Worm (Caenorhabditis elegans) whole organism, late embryonic: ENCODE measurements around the gene fbxa-65.

Experiments used
- C38D4.7 ChIP-seq: fragments of 200-800 bp; sonication (Bioruptor generic); optimal IDR thresholded peaks from 2 replicates; lab custom pipeline; 2018; ENCODE audit warnings: mild to moderate bottlenecking, missing genetic modification characterization, moderate library complexity, missing compliant biosample characterization
- Y22D7AL.16 ChIP-seq: sonication (generic microtip); optimal IDR thresholded peaks from 2 replicates; lab custom pipeline; 2016; ENCODE audit warnings: missing genetic modification characterization, missing compliant biosample characterization
- ahr-1 ChIP-seq: sonication (generic microtip); optimal IDR thresholded peaks from 2 replicates; lab custom pipeline; 2016; ENCODE audit warnings: missing genetic modification characterization, missing compliant biosample characterization
- ama-1 ChIP-seq: fragments of 150-350 bp; optimal IDR thresholded peaks from 2 replicates; lab custom pipeline; 2014
- ceh-2 ChIP-seq: sonication (generic microtip); optimal IDR thresholded peaks from 2 replicates; lab custom pipeline; 2016; ENCODE audit warnings: missing genotype, missing genetic modification characterization, missing compliant biosample characterization
- ceh-22 ChIP-seq: sonication (generic microtip); optimal IDR thresholded peaks from 2 replicates; lab custom pipeline; 2017; ENCODE audit warnings: missing biosample characterization, missing genetic modification characterization
- ceh-24 ChIP-seq: sonication (generic microtip); optimal IDR thresholded peaks from 2 replicates; lab custom pipeline; 2016; ENCODE audit warnings: mild to moderate bottlenecking, missing genetic modification characterization, missing compliant biosample characterization
- ceh-30 ChIP-seq: fragments of 150-350 bp; optimal IDR thresholded peaks from 2 replicates; lab custom pipeline; 2014; ENCODE audit warnings: missing biosample characterization, missing genetic modification characterization
- ceh-31 ChIP-seq: sonication (generic microtip); optimal IDR thresholded peaks from 2 replicates; lab custom pipeline; 2016; ENCODE audit warnings: missing genetic modification characterization, missing compliant biosample characterization
- ceh-34 ChIP-seq: sonication (generic microtip); optimal IDR thresholded peaks from 2 replicates; lab custom pipeline; 2016; ENCODE audit warnings: mild to moderate bottlenecking, missing genetic modification characterization, missing compliant biosample characterization
- ceh-45 ChIP-seq: fragments of 200-800 bp; sonication (Bioruptor generic); IDR thresholded peaks from 2 replicates; pipeline ENCODE4 v1.3.6; 2022; ENCODE audit warnings: missing genetic modification reagents, missing genetic modification characterization, missing compliant biosample characterization
- ceh-9 ChIP-seq: sonication (generic microtip); optimal IDR thresholded peaks from 2 replicates; lab custom pipeline; 2016; ENCODE audit warnings: mild to moderate bottlenecking, missing genetic modification characterization, inconsistent platforms, missing compliant biosample characterization
- che-1 ChIP-seq: sonication (generic microtip); optimal IDR thresholded peaks from 2 replicates; lab custom pipeline; 2016; ENCODE audit warnings: mild to moderate bottlenecking, missing genetic modification characterization, missing compliant biosample characterization
- dve-1 ChIP-seq: sonication (generic microtip); optimal IDR thresholded peaks from 2 replicates; lab custom pipeline; 2017; ENCODE audit warnings: antibody characterized with exemption, mild to moderate bottlenecking, missing genetic modification characterization, missing compliant biosample characterization
- hlh-30 ChIP-seq: sonication (generic microtip); optimal IDR thresholded peaks from 2 replicates; lab custom pipeline; 2017; ENCODE audit warnings: antibody characterized with exemption, missing genetic modification characterization, missing compliant biosample characterization; ENCODE audit not compliant: insufficient read depth
- lim-6 ChIP-seq: sonication (generic microtip); optimal IDR thresholded peaks from 2 replicates; lab custom pipeline; 2016; ENCODE audit warnings: missing genetic modification characterization, missing compliant biosample characterization
- madf-2 ChIP-seq: sonication (generic microtip); optimal IDR thresholded peaks from 2 replicates; lab custom pipeline; 2017; ENCODE audit warnings: missing genetic modification characterization, missing compliant biosample characterization
- mec-3 ChIP-seq: sonication (generic microtip); optimal IDR thresholded peaks from 2 replicates; lab custom pipeline; 2016; ENCODE audit warnings: borderline replicate concordance, missing genetic modification characterization, missing compliant biosample characterization
- pag-3 ChIP-seq: sonication (generic microtip); optimal IDR thresholded peaks from 2 replicates; lab custom pipeline; 2016; ENCODE audit warnings: missing compliant biosample characterization, missing genetic modification characterization, borderline replicate concordance
- pat-9 ChIP-seq: fragments of 200-800 bp; sonication (Bioruptor generic); optimal IDR thresholded peaks from 2 replicates; lab custom pipeline; 2018; ENCODE audit warnings: mild to moderate bottlenecking, missing genetic modification characterization, moderate library complexity, missing compliant biosample characterization
- pax-1 ChIP-seq: fragments of 150-350 bp; optimal IDR thresholded peaks from 2 replicates; lab custom pipeline; 2014; ENCODE audit warnings: missing biosample characterization, missing genetic modification characterization
- pha-2 ChIP-seq: sonication (generic microtip); optimal IDR thresholded peaks from 2 replicates; lab custom pipeline; 2017; ENCODE audit warnings: mild to moderate bottlenecking, missing genetic modification characterization, missing compliant biosample characterization
- pha-4 ChIP-seq: fragments of 150-350 bp; optimal IDR thresholded peaks from 2 replicates; lab custom pipeline; 2018; ENCODE audit warnings: missing biosample characterization, missing genetic modification reagents, missing genetic modification characterization
- pros-1 ChIP-seq: fragments of 150-350 bp; optimal IDR thresholded peaks from 2 replicates; lab custom pipeline; 2014; ENCODE audit warnings: missing biosample characterization, missing genetic modification reagents, missing genetic modification characterization
- ref-2 ChIP-seq: sonication (generic microtip); optimal IDR thresholded peaks from 2 replicates; lab custom pipeline; 2016; ENCODE audit warnings: missing genetic modification characterization, missing compliant biosample characterization
- sox-2 ChIP-seq: fragments of 200-800 bp; sonication (Bioruptor generic); IDR thresholded peaks from 2 replicates; pipeline ENCODE4 v1.3.6; 2022; ENCODE audit warnings: missing genetic modification reagents, missing genetic modification characterization, missing compliant biosample characterization
- sox-4 ChIP-seq: sonication (generic microtip); optimal IDR thresholded peaks from 2 replicates; lab custom pipeline; 2017; ENCODE audit warnings: mild to moderate bottlenecking, missing genetic modification characterization, inconsistent platforms, missing compliant biosample characterization
- syd-9 ChIP-seq: sonication (generic microtip); optimal IDR thresholded peaks from 2 replicates; lab custom pipeline; 2016; ENCODE audit warnings: mild to moderate bottlenecking, missing genetic modification characterization, moderate library complexity, missing compliant biosample characterization
- tbx-2 ChIP-seq: sonication (generic microtip); optimal IDR thresholded peaks from 2 replicates; lab custom pipeline; 2016; ENCODE audit warnings: missing genetic modification characterization, missing compliant biosample characterization
- tbx-7 ChIP-seq: sonication (generic microtip); optimal IDR thresholded peaks from 2 replicates; lab custom pipeline; 2016; ENCODE audit warnings: missing genotype, missing genetic modification characterization, missing compliant biosample characterization
- unc-3 ChIP-seq, 2 experiments: fragments of 200-800 bp in 1 of 2; sonication (Bioruptor generic) in 1 of 2; sonication (generic microtip) in 1 of 2; conservative IDR thresholded peaks in 1 of 2; optimal IDR thresholded peaks in 1 of 2; 2 replicates each; pipeline versions ENCODE4 v1.3.6 to Lab custom; 2016 to 2022; ENCODE audit warnings: missing compliant biosample characterization in 2 of 2, missing genetic modification characterization in 2 of 2, missing genetic modification reagents in 1 of 2
- unc-42 ChIP-seq: sonication (generic microtip); optimal IDR thresholded peaks from 2 replicates; lab custom pipeline; 2016; ENCODE audit warnings: missing genotype, missing genetic modification characterization, missing compliant biosample characterization
- unc-55 ChIP-seq: sonication (generic microtip); optimal IDR thresholded peaks from 2 replicates; lab custom pipeline; 2017; ENCODE audit warnings: missing biosample characterization, missing genetic modification reagents, missing genetic modification characterization
- unc-86 ChIP-seq: sonication (generic microtip); optimal IDR thresholded peaks from 2 replicates; lab custom pipeline; 2016; ENCODE audit warnings: missing genetic modification characterization, missing compliant biosample characterization
- zip-5 ChIP-seq: sonication (generic microtip); optimal IDR thresholded peaks from 2 replicates; lab custom pipeline; 2016; ENCODE audit warnings: missing genetic modification characterization, missing compliant biosample characterization
- ztf-16 ChIP-seq: sonication (generic microtip); optimal IDR thresholded peaks from 2 replicates; lab custom pipeline; 2017; ENCODE audit warnings: missing genetic modification characterization, missing compliant biosample characterization

Gene fbxa-65

ce11 chrV:3346434-3347019 lies at the start of gene fbxa-65:
TSS of gene fbxa-65 (minus strand) at chrV:3346484.
- TF ChIP-seq ama-1 (no peak), ceh-30 (no peak), che-1 (tag; lab: Kevin White, UChicago) (no peak), unc-42 (no peak), syd-9 (no peak), sox-2 (GFP tag; lab: Robert Waterston, UW) (no peak), unc-86 (no peak), ceh-2 (tag; lab: Kevin White, UChicago) (no peak), unc-3 (GFP tag; conservative IDR thresholded peaks at IDR 0.05; lab: Robert Waterston, UW) (no peak), unc-3 (tag; optimal IDR thresholded peaks at IDR 0.05; lab: Kevin White, UChicago) (no peak), tbx-2 (no peak), ceh-45 (GFP tag; lab: Robert Waterston, UW) (no peak), pha-4 (tag; lab: Kevin White, UChicago) (no peak), Y22D7AL.16 (no peak)

DNA sequence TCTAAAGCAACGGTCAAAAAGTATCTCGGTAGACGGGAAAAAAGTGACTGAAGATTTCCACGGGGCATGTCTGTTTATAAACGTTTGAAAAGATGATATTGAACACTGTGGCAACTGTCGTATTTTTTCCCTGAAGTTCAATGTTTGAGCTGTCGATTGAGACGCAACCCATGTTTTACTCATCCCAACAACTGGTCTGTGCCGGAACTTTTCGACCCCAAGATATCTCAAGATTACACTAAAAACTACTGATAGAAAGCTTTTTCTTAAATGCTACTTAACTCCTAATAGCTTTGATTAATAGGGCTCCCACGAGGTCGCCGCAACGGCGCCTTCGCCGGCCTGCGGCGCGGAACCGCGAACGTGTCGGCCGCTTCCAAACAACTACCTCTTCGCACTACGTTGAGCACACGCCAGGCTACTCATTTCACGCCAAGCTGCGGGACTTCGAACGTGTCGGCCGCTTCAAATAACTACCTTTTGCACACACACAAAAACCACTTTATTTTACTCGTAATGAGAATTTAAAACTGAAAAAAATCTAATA lies 48.5 kb upstream of the fbxa-65 start, which contains the start of gene T20D4.15:
T20D4.15 (minus strand) TSS at position 51 of the 547 bp plus-strand sequence.
- TF ChIP-seq ahr-1 (tag; lab: Kevin White, UChicago) (no peak), syd-9 (no peak), ceh-34 (tag; lab: Kevin White, UChicago) (no peak), C38D4.7 (GFP tag; lab: Kevin White, UChicago) (no peak), sox-4 (no peak), mec-3 (tag; lab: Kevin White, UChicago) (no peak), pat-9 (tag; lab: Kevin White, UChicago) (no peak), che-1 (tag; lab: Kevin White, UChicago) (no peak), zip-5 (no peak), pha-4 (tag; lab: Kevin White, UChicago) (no peak), ztf-16 (tag; lab: Kevin White, UChicago) (no peak), pha-2 (tag; lab: Kevin White, UChicago) (no peak), pros-1 (tag; lab: Kevin White, UChicago) (no peak), unc-86 (no peak), ceh-45 (GFP tag; lab: Robert Waterston, UW) (no peak), pag-3 (tag; lab: Kevin White, UChicago) (no peak), Y22D7AL.16 (no peak)

ce11 chrV:3394065-3394464 lies 47.8 kb upstream of the fbxa-65 start:
- TF ChIP-seq lim-6 (tag; lab: Kevin White, UChicago) (no peak), ref-2 (tag; lab: Kevin White, UChicago) (no peak), ceh-9 (tag; lab: Kevin White, UChicago) (no peak), ceh-45 (GFP tag; lab: Robert Waterston, UW) (no peak), dve-1 (tag; lab: Kevin White, UChicago) (no peak), unc-42 (no peak), ceh-24 (tag; lab: Kevin White, UChicago) (no peak), ceh-22 (no peak), pag-3 (tag; lab: Kevin White, UChicago) (no peak), C38D4.7 (GFP tag; lab: Kevin White, UChicago) (no peak), unc-3 (GFP tag; conservative IDR thresholded peaks at IDR 0.05; lab: Robert Waterston, UW) (no peak), unc-3 (tag; optimal IDR thresholded peaks at IDR 0.05; lab: Kevin White, UChicago) (no peak), madf-2 (no peak), unc-86 (no peak), ceh-31 (tag; lab: Kevin White, UChicago) (no peak)

ce11 chrV:3391005-3391404 lies 44.7 kb upstream of the fbxa-65 start:
- no peak for TF ChIP-seq hlh-30 (tag; lab: Kevin White, UChicago)
- TF ChIP-seq unc-55, result no peak
- TF ChIP-seq ref-2 (tag; lab: Kevin White, UChicago), result no peak
- no peak for TF ChIP-seq ceh-31 (tag; lab: Kevin White, UChicago)
- TF ChIP-seq tbx-7, result no peak
- TF ChIP-seq lim-6 (tag; lab: Kevin White, UChicago), result no peak
- no peak for TF ChIP-seq ceh-34 (tag; lab: Kevin White, UChicago)
- TF ChIP-seq mec-3 (tag; lab: Kevin White, UChicago), result no peak
- no peak for TF ChIP-seq pros-1 (tag; lab: Kevin White, UChicago)
- no peak for TF ChIP-seq pax-1 (tag; lab: Kevin White, UChicago)
- TF ChIP-seq, all 69 proteins: peak for 0
